Fruit fly (Drosophila melanogaster): ENCODE results near the gene CG17298.

CG17298 gene

dm6 chr3R:21270609-21271143 is 12.3 kb upstream of the CG17298 start:
- no peak for TF ChIP-seq foxo (GFP tag; optimal IDR thresholded peaks at IDR 0.05)
- TF ChIP-seq br (GFP tag; optimal IDR thresholded peaks at IDR 0.05) = no peak
- no peak for TF ChIP-seq Myc (optimal IDR thresholded peaks at IDR 0.05)
- no peak for TF ChIP-seq Sp1 (GFP tag; optimal IDR thresholded peaks at IDR 0.05)
- no peak for TF ChIP-seq psq (GFP tag; optimal IDR thresholded peaks at IDR 0.05)
- no peak for TF ChIP-seq woc (GFP tag; optimal IDR thresholded peaks at IDR 0.05)
- TF ChIP-seq HLH106 (tag; optimal IDR thresholded peaks at IDR 0.05) = no peak
- no peak for TF ChIP-seq brk (GFP tag; optimal IDR thresholded peaks at IDR 0.05)
- TF ChIP-seq dsf (GFP tag; optimal IDR thresholded peaks at IDR 0.05; ENCODE audit: borderline replicate concordance) = no peak
- TF ChIP-seq sage (GFP tag; optimal IDR thresholded peaks at IDR 0.05) = no peak
- no peak for TF ChIP-seq GATAd (GFP tag; optimal IDR thresholded peaks at IDR 0.05)
- no peak for TF ChIP-seq dmrt93B (GFP tag; optimal IDR thresholded peaks at IDR 0.05)

- no peak for TF ChIP-seq fru (GFP tag; optimal IDR thresholded peaks at IDR 0.05)
Observed at dm6 chr3R:21271208-21271607, 11.8 kb upstream of the CG17298 start.

DNA sequence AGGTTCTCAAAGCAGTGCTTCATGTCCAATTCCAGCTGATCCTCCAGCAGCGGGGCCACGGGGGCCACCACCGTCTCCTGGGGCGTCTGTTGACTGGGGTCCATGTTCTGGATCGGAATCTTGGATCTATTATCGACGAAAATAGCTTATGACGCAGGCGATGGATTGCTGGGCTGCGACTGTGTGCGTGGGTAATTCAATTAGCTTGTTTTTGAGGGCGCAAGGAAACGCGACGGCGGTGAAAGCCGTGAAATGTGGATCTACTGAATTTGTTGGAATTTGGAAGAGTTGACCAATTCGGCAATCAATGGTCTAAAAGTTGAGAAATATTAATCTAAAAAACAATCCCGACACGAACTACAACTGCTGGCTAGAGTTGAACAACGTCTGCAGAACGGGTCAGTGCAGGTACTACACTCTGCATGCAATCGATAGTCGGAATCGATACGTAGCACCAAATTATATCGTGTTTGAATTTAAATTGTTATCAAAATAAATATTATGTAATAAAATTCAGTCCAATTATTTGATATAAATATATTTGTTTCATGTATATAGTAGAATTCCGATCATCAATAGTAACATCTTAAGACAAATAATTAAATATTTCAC is 9.5 kb upstream of the CG17298 start, which contains the start of gene CG3308:
Gene CG3308, minus strand, starts transcription at position 391 of the 612 bp plus-strand sequence.
- TF ChIP-seq GATAd (GFP tag; optimal IDR thresholded peaks at IDR 0.05) (peak; percentile 59), fru (GFP tag; optimal IDR thresholded peaks at IDR 0.05) (peak; percentile 51), sv (GFP tag; optimal IDR thresholded peaks at IDR 0.05) (peak; percentile 8), OdsH (GFP tag; optimal IDR thresholded peaks at IDR 0.05) (peak; percentile 33), Jra (GFP tag; optimal IDR thresholded peaks at IDR 0.05) (peak; percentile 43), CG9705 (GFP tag; optimal IDR thresholded peaks at IDR 0.05) (no peak), Abd-B (GFP tag; optimal IDR thresholded peaks at IDR 0.05) (no peak), woc (GFP tag; optimal IDR thresholded peaks at IDR 0.05) (no peak), jim (GFP tag; optimal IDR thresholded peaks at IDR 0.05) (no peak), h (GFP tag; optimal IDR thresholded peaks at IDR 0.05) (peak; percentile 61), Rel (GFP tag; optimal IDR thresholded peaks at IDR 0.05) (no peak), Rel (tag; optimal IDR thresholded peaks at IDR 0.05) (peak; percentile 51), HLH106 (tag; optimal IDR thresholded peaks at IDR 0.05) (peak; percentile 35), psq (GFP tag; optimal IDR thresholded peaks at IDR 0.05) (peak; percentile 18), foxo (GFP tag; optimal IDR thresholded peaks at IDR 0.05) (peak in 1 of 2 experiments; percentile 65), CrebA (GFP tag; optimal IDR thresholded peaks at IDR 0.05; ENCODE audit: borderline replicate concordance) (no peak), brk (GFP tag; optimal IDR thresholded peaks at IDR 0.05) (no peak), rgr (GFP tag; optimal IDR thresholded peaks at IDR 0.05) (peak; percentile 57), tai (GFP tag; optimal IDR thresholded peaks at IDR 0.05) (no peak), Myc (optimal IDR thresholded peaks at IDR 0.05) (no peak), Mio (GFP tag; optimal IDR thresholded peaks at IDR 0.05) (no peak), sage (GFP tag; optimal IDR thresholded peaks at IDR 0.05) (peak; percentile 3), Dif (GFP tag; optimal IDR thresholded peaks at IDR 0.05; ENCODE audit: partially characterized antibody) (no peak), CG32264 (GFP tag; optimal IDR thresholded peaks at IDR 0.05) (no peak), Hr83 (GFP tag; optimal IDR thresholded peaks at IDR 0.05; ENCODE audit: poor library complexity, severe bottlenecking) (peak; percentile 85), dmrt93B (GFP tag; optimal IDR thresholded peaks at IDR 0.05) (no peak), lola (GFP tag; optimal IDR thresholded peaks at IDR 0.05) (no peak), pan (optimal IDR thresholded peaks at IDR 0.05) (no peak), Sp1 (GFP tag; optimal IDR thresholded peaks at IDR 0.05) (peak; percentile 22), usp (GFP tag; optimal IDR thresholded peaks at IDR 0.05) (no peak), Hr78 (GFP tag; optimal IDR thresholded peaks at IDR 0.05) (no peak), N (GFP tag; optimal IDR thresholded peaks at IDR 0.05) (no peak), Hnf4 (GFP tag; optimal IDR thresholded peaks at IDR 0.05) (peak; percentile 75), ey (GFP tag; optimal IDR thresholded peaks at IDR 0.05) (no peak), dsf (GFP tag; optimal IDR thresholded peaks at IDR 0.05; ENCODE audit: borderline replicate concordance) (no peak), br (GFP tag; optimal IDR thresholded peaks at IDR 0.05) (peak; percentile 5)

Data from whole organism, wandering third instar larva.